Fruit fly (Drosophila melanogaster) whole organism, embryonic: ENCODE results near the gene CG4382.
A peak's percentile ranks its signal among the peaks of the same experiment; 100 is the strongest.

Source experiments
- Asciz ChIP-seq: fragments of 200-800 bp; sonication (Bioruptor generic); optimal IDR thresholded peaks from 2 replicates; lab custom pipeline; 2017; ENCODE audit warnings: missing biosample characterization, mild to moderate bottlenecking, missing genetic modification characterization, missing genetic modification reagents
- Blimp-1 ChIP-seq: fragments of 200-800 bp; sonication (Bioruptor generic); optimal IDR thresholded peaks from 3 replicates; lab custom pipeline; 2018; ENCODE audit warnings: missing biosample characterization, missing genetic modification characterization, mild to moderate bottlenecking, moderate library complexity, missing genetic modification reagents
- CG11456 ChIP-seq: fragments of 200-800 bp; sonication (Bioruptor generic); IDR thresholded peaks from 3 replicates; pipeline ENCODE4 v1.3.6; 2022; ENCODE audit warnings: missing biosample characterization, missing genetic modification characterization
- CG11696 ChIP-seq: fragments of 200-800 bp; sonication (Bioruptor generic); IDR thresholded peaks from 2 replicates; pipeline ENCODE4 v1.3.6; 2022; ENCODE audit warnings: missing biosample characterization, missing genetic modification characterization
- CG12219 ChIP-seq: fragments of 200-800 bp; sonication (Bioruptor generic); optimal IDR thresholded peaks from 3 replicates; lab custom pipeline; 2018; ENCODE audit warnings: missing biosample characterization, mild to moderate bottlenecking, missing genetic modification characterization
- CG12236 ChIP-seq: fragments of 200-800 bp; sonication (Bioruptor generic); optimal IDR thresholded peaks from 2 replicates; lab custom pipeline; 2016; ENCODE audit warnings: missing biosample characterization, missing genetic modification characterization
- CG1233 ChIP-seq: fragments of 200-800 bp; sonication (Bioruptor generic); optimal IDR thresholded peaks from 4 replicates; lab custom pipeline; 2018; ENCODE audit warnings: missing biosample characterization, mild to moderate bottlenecking, missing genetic modification characterization
- CG13624 ChIP-seq: fragments of 200-800 bp; sonication (Bioruptor generic); optimal IDR thresholded peaks from 2 replicates; lab custom pipeline; 2016; ENCODE audit warnings: missing biosample characterization, missing genetic modification characterization
- CG17912 ChIP-seq: fragments of 200-800 bp; sonication (Bioruptor generic); optimal IDR thresholded peaks from 2 replicates; lab custom pipeline; 2018; ENCODE audit warnings: missing biosample characterization, mild to moderate bottlenecking, missing genetic modification characterization
- CG18262 ChIP-seq: fragments of 200-800 bp; optimal IDR thresholded peaks from 3 replicates; lab custom pipeline; 2019; ENCODE audit warnings: missing biosample characterization, mild to moderate bottlenecking, missing genetic modification characterization, moderate library complexity
- CG18619 ChIP-seq: fragments of 200-800 bp; sonication (Bioruptor generic); optimal IDR thresholded peaks from 3 replicates; lab custom pipeline; 2017; ENCODE audit warnings: missing biosample characterization, mild to moderate bottlenecking, missing genetic modification characterization
- CG34224 ChIP-seq: fragments of 200-800 bp; sonication (Bioruptor generic); IDR thresholded peaks from 3 replicates; pipeline ENCODE4 v1.3.6; 2022; ENCODE audit warnings: missing biosample characterization, missing genetic modification characterization; ENCODE audit not compliant: partially characterized antibody
- CG3847 ChIP-seq: fragments of 200-800 bp; sonication (Bioruptor generic); IDR thresholded peaks from 2 replicates; pipeline ENCODE4 v1.3.6; 2022; ENCODE audit warnings: missing biosample characterization, missing genetic modification characterization
- CG4328 ChIP-seq: fragments of 200-800 bp; sonication (Bioruptor generic); optimal IDR thresholded peaks from 3 replicates; lab custom pipeline; 2017; ENCODE audit warnings: missing biosample characterization, missing genetic modification reagents, missing genetic modification characterization
- CG4617 ChIP-seq: fragments of 200-800 bp; sonication (Bioruptor generic); optimal IDR thresholded peaks from 3 replicates; lab custom pipeline; 2016; ENCODE audit warnings: missing biosample characterization, missing genetic modification characterization, borderline replicate concordance
- CG4707 ChIP-seq: fragments of 200-800 bp; sonication (Bioruptor generic); optimal IDR thresholded peaks from 2 replicates; lab custom pipeline; 2018; ENCODE audit warnings: missing biosample characterization, mild to moderate bottlenecking, missing genetic modification characterization, moderate library complexity
- CG8089 ChIP-seq: fragments of 200-800 bp; sonication (Bioruptor generic); optimal IDR thresholded peaks from 3 replicates; lab custom pipeline; 2016; ENCODE audit warnings: missing biosample characterization, missing genetic modification characterization
- CG8281 ChIP-seq: fragments of 200-800 bp; sonication (Bioruptor generic); optimal IDR thresholded peaks from 2 replicates; lab custom pipeline; 2018; ENCODE audit warnings: missing biosample characterization, mild to moderate bottlenecking, missing genetic modification characterization, moderate library complexity
- CG8478 ChIP-seq: fragments of >200 bp; optimal IDR thresholded peaks from 2 replicates; lab custom pipeline; 2018
- CG8765 ChIP-seq: fragments of 200-800 bp; sonication (Bioruptor generic); IDR thresholded peaks from 2 replicates; pipeline ENCODE4 v1.3.6; 2022; ENCODE audit warnings: missing biosample characterization, missing genetic modification characterization
- CG9817 ChIP-seq: fragments of 200-800 bp; sonication (Bioruptor generic); optimal IDR thresholded peaks from 2 replicates; lab custom pipeline; 2018; ENCODE audit warnings: missing biosample characterization, mild to moderate bottlenecking, missing genetic modification characterization, moderate library complexity
- CoRest ChIP-seq: fragments of 200-800 bp; sonication (Bioruptor generic); optimal IDR thresholded peaks from 3 replicates; lab custom pipeline; 2018; ENCODE audit warnings: missing biosample characterization, mild to moderate bottlenecking, missing genetic modification characterization, moderate library complexity
- CrebB ChIP-seq: fragments of 200-800 bp; sonication (Bioruptor generic); optimal IDR thresholded peaks from 3 replicates; lab custom pipeline; 2018; ENCODE audit warnings: missing biosample characterization, mild to moderate bottlenecking, missing genetic modification characterization
- D ChIP-seq, 2 experiments: fragments of 200-800 bp in 1 of 2; fragments of >200 bp in 1 of 2; sonication (Bioruptor generic) in 1 of 2; optimal IDR thresholded peaks; 2 replicates in 1 of 2; 3 replicates in 1 of 2; lab custom pipeline; 2017; ENCODE audit warnings: mild to moderate bottlenecking in 1 of 2, missing biosample characterization in 1 of 2, missing genetic modification characterization in 1 of 2, missing genetic modification reagents in 1 of 2
- D19B ChIP-seq: fragments of 200-800 bp; sonication (Bioruptor generic); optimal IDR thresholded peaks from 2 replicates; lab custom pipeline; 2017; ENCODE audit warnings: missing biosample characterization, mild to moderate bottlenecking, missing genetic modification characterization
- Drgx ChIP-seq: fragments of 200-800 bp; sonication (Bioruptor generic); IDR thresholded peaks from 2 replicates; pipeline ENCODE4 v1.3.6; 2022; ENCODE audit warnings: missing biosample characterization, missing genetic modification characterization
- Elba2 ChIP-seq: fragments of 200-800 bp; sonication (Bioruptor generic); optimal IDR thresholded peaks from 3 replicates; lab custom pipeline; 2016; ENCODE audit warnings: missing biosample characterization, missing genetic modification characterization
- Hr39 ChIP-seq: fragments of >200 bp; optimal IDR thresholded peaks from 2 replicates; lab custom pipeline; 2017
- Hsf ChIP-seq: fragments of 200-800 bp; sonication (Bioruptor generic); optimal IDR thresholded peaks from 3 replicates; lab custom pipeline; 2016; ENCODE audit warnings: missing biosample characterization, missing genetic modification characterization
- Jarid2 ChIP-seq: fragments of 200-800 bp; sonication (Bioruptor generic); optimal IDR thresholded peaks from 3 replicates; lab custom pipeline; 2017; ENCODE audit warnings: mild to moderate bottlenecking, missing biosample characterization, missing genetic modification reagents, missing genetic modification characterization
- NfI ChIP-seq: fragments of 200-800 bp; sonication (Bioruptor generic); optimal IDR thresholded peaks from 3 replicates; lab custom pipeline; 2018; ENCODE audit warnings: missing biosample characterization, mild to moderate bottlenecking, missing genetic modification characterization, moderate library complexity
- Six4 ChIP-seq: fragments of 200-800 bp; sonication (Bioruptor generic); optimal IDR thresholded peaks from 2 replicates; lab custom pipeline; 2016; ENCODE audit warnings: missing biosample characterization, missing genetic modification characterization
- az2 ChIP-seq: fragments of 200-800 bp; sonication (Bioruptor generic); optimal IDR thresholded peaks from 3 replicates; lab custom pipeline; 2016; ENCODE audit warnings: missing biosample characterization, missing genetic modification characterization
- bcd ChIP-seq: fragments of 200-800 bp; sonication (Bioruptor generic); optimal IDR thresholded peaks from 2 replicates; lab custom pipeline; 2017; ENCODE audit warnings: missing biosample characterization, mild to moderate bottlenecking, missing genetic modification characterization
- ci ChIP-seq: fragments of 200-800 bp; sonication (Bioruptor generic); IDR thresholded peaks from 3 replicates; pipeline ENCODE4 v1.3.6; 2022; ENCODE audit warnings: missing biosample characterization, missing genetic modification characterization
- gem ChIP-seq: fragments of 200-800 bp; sonication (Bioruptor generic); optimal IDR thresholded peaks from 2 replicates; lab custom pipeline; 2019; ENCODE audit warnings: missing biosample characterization, mild to moderate bottlenecking, missing genetic modification characterization, moderate library complexity
- hb ChIP-seq: fragments of 200-800 bp; sonication (Bioruptor generic); IDR thresholded peaks from 3 replicates; pipeline ENCODE4 v1.3.6; 2022; ENCODE audit warnings: missing biosample characterization, missing genetic modification characterization; ENCODE audit not compliant: partially characterized antibody
- hth ChIP-seq: fragments of >200 bp; optimal IDR thresholded peaks from 2 replicates; lab custom pipeline; 2017; ENCODE audit warnings: inconsistent platforms
- knrl ChIP-seq: fragments of 200-800 bp; sonication (Bioruptor generic); IDR thresholded peaks from 3 replicates; pipeline ENCODE4 v1.3.6; 2022; ENCODE audit warnings: missing biosample characterization, missing genetic modification characterization; ENCODE audit not compliant: partially characterized antibody
- lola ChIP-seq, 3 experiments: fragments of >200 bp in 2 of 3; fragments of 200-800 bp in 1 of 3; sonication (Bioruptor generic) in 1 of 3; optimal IDR thresholded peaks; 2 replicates each; lab custom pipeline; 2017 to 2019; ENCODE audit warnings: missing biosample characterization in 3 of 3, missing genetic modification characterization in 3 of 3, mild to moderate bottlenecking in 1 of 3, moderate library complexity in 1 of 3
- maf-S ChIP-seq: fragments of 200-800 bp; sonication (Bioruptor generic); optimal IDR thresholded peaks from 2 replicates; lab custom pipeline; 2016; ENCODE audit warnings: missing biosample characterization, missing genetic modification characterization
- nerfin-1 ChIP-seq: fragments of 200-800 bp; sonication (Bioruptor generic); optimal IDR thresholded peaks from 3 replicates; lab custom pipeline; 2019; ENCODE audit warnings: missing biosample characterization, mild to moderate bottlenecking, missing genetic modification characterization, moderate library complexity
- pho ChIP-seq: fragments of 200-800 bp; sonication (Bioruptor generic); optimal IDR thresholded peaks from 2 replicates; lab custom pipeline; 2016; ENCODE audit warnings: missing biosample characterization, missing genetic modification characterization
- prd ChIP-seq, 3 experiments: fragments of >200 bp in 2 of 3; fragments of 200-800 bp in 1 of 3; sonication (Bioruptor generic) in 1 of 3; optimal IDR thresholded peaks in 2 of 3; IDR thresholded peaks in 1 of 3; 2 replicates in 2 of 3; 3 replicates in 1 of 3; pipeline versions ENCODE4 v1.3.6 to Lab custom; 2017 to 2022; ENCODE audit warnings: missing biosample characterization in 1 of 3, missing genetic modification characterization in 1 of 3
- rib ChIP-seq: fragments of 200-800 bp; sonication (Bioruptor generic); IDR thresholded peaks from 2 replicates; pipeline ENCODE4 v1.3.6; 2022; ENCODE audit warnings: missing biosample characterization, missing genetic modification characterization
- sob ChIP-seq: fragments of 200-800 bp; sonication (Bioruptor generic); IDR thresholded peaks from 2 replicates; pipeline ENCODE4 v1.3.6; 2022; ENCODE audit warnings: missing biosample characterization, missing genetic modification characterization
- sug ChIP-seq: fragments of 200-800 bp; optimal IDR thresholded peaks from 2 replicates; lab custom pipeline; 2019; ENCODE audit warnings: missing biosample characterization, mild to moderate bottlenecking, missing genetic modification characterization, moderate library complexity
- trh ChIP-seq: fragments of 200-800 bp; sonication (Bioruptor generic); optimal IDR thresholded peaks from 2 replicates; lab custom pipeline; 2016; ENCODE audit warnings: missing biosample characterization, missing genetic modification characterization
- tup ChIP-seq: fragments of 200-800 bp; sonication (Bioruptor generic); optimal IDR thresholded peaks from 2 replicates; lab custom pipeline; 2016; ENCODE audit warnings: missing biosample characterization, mild to moderate bottlenecking, missing genetic modification characterization, moderate library complexity
- usp ChIP-seq: fragments of >200 bp; optimal IDR thresholded peaks from 2 replicates; lab custom pipeline; 2017; ENCODE audit warnings: missing biosample characterization, missing genetic modification characterization

The CG4382 gene

dm6 chr2L:9633098-9633497 lies 32.4 kb upstream of the CG4382 start (continued):
- TF ChIP-seq az2 (GFP tag; lab: Kevin White, UChicago) (no peak), CG11456 (GFP tag; lab: Robert Waterston, UW) (0 out of 3 replicates have a peak, but pooled peaks have one; percentile 47), tup (GFP tag; lab: Kevin White, UChicago) (peak; percentile 48), CG18619 (GFP tag; lab: Kevin White, UChicago) (peak; percentile 53), CG13624 (GFP tag; lab: Kevin White, UChicago) (no peak), CG3847 (GFP tag; lab: Robert Waterston, UW) (no peak), CrebB (tag; lab: Kevin White, UChicago) (peak; percentile 15), NfI (GFP tag; lab: Kevin White, UChicago) (peak; percentile 21), Blimp-1 (GFP tag; lab: Kevin White, UChicago) (peak; percentile 67), CG8478 (lab: Kevin White, UChicago) (no peak), CG11696 (0 out of 2 replicates have a peak, but pooled peaks have one; percentile 23), D19B (GFP tag; lab: Kevin White, UChicago) (no peak), hth (lab: Kevin White, UChicago) (no peak), sug (tag; lab: Kevin White, UChicago) (peak; percentile 23), rib (GFP tag; lab: Robert Waterston, UW) (0 out of 2 replicates have a peak, but pooled peaks have one; percentile 22), prd (optimal IDR thresholded peaks at IDR 0.05; lab: Kevin White, UChicago) (no peak), prd (GFP tag; IDR thresholded peaks at IDR 0.05; lab: Robert Waterston, UW) (peak; percentile 69), D (optimal IDR thresholded peaks at IDR 0.05; lab: Kevin White, UChicago) (no peak), D (GFP tag; optimal IDR thresholded peaks at IDR 0.05; lab: Kevin White, UChicago) (peak; percentile 77), CoRest (tag; lab: Kevin White, UChicago) (peak; percentile 18), CG18262 (tag; lab: Kevin White, UChicago) (peak; percentile 63), CG8765 (no peak), bcd (GFP tag; lab: Kevin White, UChicago) (peak; percentile 66), gem (tag; lab: Kevin White, UChicago) (peak; percentile 67), nerfin-1 (tag; lab: Kevin White, UChicago) (no peak), Drgx (no peak), CG4617 (GFP tag; lab: Kevin White, UChicago) (no peak), Asciz (GFP tag; lab: Kevin White, UChicago) (peak; percentile 79), ci (GFP tag; lab: Robert Waterston, UW) (peak; percentile 81), CG1233 (peak; percentile 78), CG9817 (tag; lab: Kevin White, UChicago) (no peak), Jarid2 (peak; percentile 34), CG4707 (peak; percentile 46), usp (no peak), lola (GFP tag; optimal IDR thresholded peaks at IDR 0.05; lab: Kevin White, UChicago) (peak in 1 of 3 experiments; percentile 67), Six4 (GFP tag; lab: Kevin White, UChicago) (peak; percentile 49), maf-S (GFP tag; lab: Kevin White, UChicago) (peak; percentile 56), Hsf (GFP tag; lab: Kevin White, UChicago) (peak; percentile 26), CG34224 (GFP tag; lab: Robert Waterston, UW) (no peak), pho (GFP tag; lab: Kevin White, UChicago) (no peak), hb (GFP tag; lab: Robert Waterston, UW) (no peak), knrl (GFP tag; lab: Robert Waterston, UW) (no peak), CG12236 (GFP tag; lab: Kevin White, UChicago) (peak; percentile 59), trh (no peak), CG8281 (tag; lab: Kevin White, UChicago) (peak; percentile 43), CG17912 (GFP tag; lab: Kevin White, UChicago) (no peak), sob (GFP tag; lab: Robert Waterston, UW) (peak; percentile 68), Elba2 (GFP tag; lab: Kevin White, UChicago) (no peak), Hr39 (lab: Kevin White, UChicago) (no peak), CG4328 (GFP tag; lab: Kevin White, UChicago) (peak; percentile 62), CG12219 (GFP tag; lab: Kevin White, UChicago) (peak; percentile 3), CG8089 (GFP tag; lab: Kevin White, UChicago) (peak; percentile 50)
